Worm (Caenorhabditis elegans): Measurements from ENCODE around the gene spp-4.

DNA sequence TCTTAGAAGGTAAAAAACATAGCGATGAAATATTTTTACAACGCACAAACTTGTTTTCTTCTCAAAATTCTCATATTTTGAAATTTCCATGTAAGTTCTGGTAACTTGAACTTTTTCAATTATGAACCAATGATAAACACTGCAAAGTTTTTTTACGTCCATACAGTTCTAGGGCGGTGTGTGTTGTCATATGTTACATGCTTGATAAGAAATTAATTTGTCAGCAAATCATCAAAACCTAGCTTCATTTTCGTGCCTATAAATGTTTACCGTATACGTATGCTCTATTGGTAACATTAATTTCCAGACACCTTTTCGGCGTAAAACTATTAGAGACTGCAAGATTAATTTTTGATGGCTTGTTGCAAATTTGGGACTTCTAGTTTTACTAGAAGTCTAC lies 24.7 kb upstream of the spp-4 start:
- TF ChIP-seq ama-1 (optimal IDR thresholded peaks at IDR 0.05), result no peak
- TF ChIP-seq ceh-36 (tag; optimal IDR thresholded peaks at IDR 0.05), result no peak
- TF ChIP-seq tbx-37 (GFP tag; conservative IDR thresholded peaks at IDR 0.05), result no peak
- TF ChIP-seq scrt-1 (GFP tag; IDR thresholded peaks at IDR 0.05), result no peak
- TF ChIP-seq flt-1 (GFP tag; IDR thresholded peaks at IDR 0.05), result no peak
- no peak for TF ChIP-seq hmg-4 (GFP tag; optimal IDR thresholded peaks at IDR 0.05)
- no peak for TF ChIP-seq pes-1 (GFP tag; IDR thresholded peaks at IDR 0.05)
- no peak for TF ChIP-seq tbx-11 (GFP tag; IDR thresholded peaks at IDR 0.05)
- TF ChIP-seq hnd-1 (tag; optimal IDR thresholded peaks at IDR 0.05), result no peak

All from whole organism, early embryonic.